Fruit fly (Drosophila melanogaster) whole organism: Measurements from ENCODE around the gene pont.

Source experiments
- CG8478 ChIP-seq: fragments of >200 bp; optimal IDR thresholded peaks from 2 replicates; lab custom pipeline; 2018; ENCODE audit warnings: inconsistent platforms
- EcR ChIP-seq, 2 experiments: fragments of >200 bp; optimal IDR thresholded peaks; 2 replicates each; lab custom pipeline; 2017; ENCODE audit warnings: missing biosample characterization in 2 of 2, missing genetic modification characterization in 2 of 2, missing genetic modification reagents in 2 of 2
- psq ChIP-seq: fragments of >200 bp; optimal IDR thresholded peaks from 2 replicates; lab custom pipeline; 2017

DNA sequence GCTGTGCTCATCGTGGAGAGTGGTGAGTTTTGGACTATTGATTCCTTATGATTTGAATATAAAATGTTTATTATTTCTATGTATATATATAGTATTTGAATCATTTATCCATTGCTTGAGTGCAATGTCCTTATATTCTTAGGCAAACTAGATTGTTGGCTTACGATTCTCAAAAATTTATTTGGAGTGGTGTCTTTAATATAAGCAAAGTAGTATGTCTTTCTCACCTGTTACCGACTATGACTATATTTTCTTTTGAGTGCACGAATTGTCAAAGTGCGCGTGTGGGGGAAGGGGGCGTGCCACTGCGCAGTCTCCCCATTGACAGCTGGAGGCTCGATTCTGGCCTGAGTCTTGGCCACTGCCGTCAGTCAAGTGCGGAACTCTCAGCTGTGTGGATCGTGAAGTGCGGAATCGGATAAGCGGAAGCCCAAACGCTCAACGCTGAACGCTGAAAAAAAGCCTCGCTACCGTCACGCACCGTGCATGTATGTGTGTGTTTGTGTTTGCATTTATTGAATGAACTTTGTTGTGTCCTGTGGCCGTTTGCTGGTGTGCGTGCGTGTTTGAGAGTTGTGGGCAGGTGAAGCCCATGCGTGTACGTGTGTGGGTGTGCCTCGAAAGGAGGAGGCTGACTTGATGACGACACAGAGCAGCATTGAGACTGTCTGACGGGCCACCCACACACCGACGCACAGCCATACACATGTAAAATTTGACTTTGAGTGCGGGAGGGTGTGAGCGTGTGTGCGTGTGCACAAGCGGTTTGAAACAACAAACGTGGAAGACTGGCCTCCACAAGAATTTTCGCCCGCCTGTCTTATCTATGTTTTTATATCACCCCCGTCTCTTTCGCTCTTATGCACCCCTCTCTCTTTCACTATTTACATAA, 35.5 kb upstream of the pont start:
- TF ChIP-seq EcR (GFP tag; optimal IDR thresholded peaks at IDR 0.05; lab: Kevin White, UChicago) (no peak), CG8478 (no peak), psq (lab: Kevin White, UChicago) (no peak)
